Fruit fly (Drosophila melanogaster) whole organism, embryonic: ENCODE measurements around the gene Socs36E.

Experiments
- ATbp ChIP-seq: fragments of 200-800 bp; sonication (Bioruptor generic); optimal IDR thresholded peaks from 2 replicates; lab custom pipeline; 2017; ENCODE audit warnings: missing biosample characterization, mild to moderate bottlenecking, missing genetic modification characterization, missing genetic modification reagents
- BEAF-32 ChIP-seq: fragments of 200-800 bp; sonication (Bioruptor generic); optimal IDR thresholded peaks from 3 replicates; lab custom pipeline; 2017; ENCODE audit warnings: missing biosample characterization, missing genetic modification characterization, mild to moderate bottlenecking, moderate library complexity, missing genetic modification reagents
- C15 ChIP-seq: fragments of 200-800 bp; sonication (Bioruptor generic); IDR thresholded peaks from 3 replicates; pipeline ENCODE4 v1.3.6; 2022; ENCODE audit warnings: missing biosample characterization, missing genetic modification characterization
- CG11560 ChIP-seq: fragments of 200-800 bp; sonication (Bioruptor generic); IDR thresholded peaks from 3 replicates; pipeline ENCODE4 v1.3.6; 2022; ENCODE audit warnings: missing biosample characterization, missing genetic modification characterization
- CG13296 ChIP-seq: fragments of 200-800 bp; sonication (Bioruptor generic); optimal IDR thresholded peaks from 3 replicates; lab custom pipeline; 2018; ENCODE audit warnings: missing biosample characterization, mild to moderate bottlenecking, missing genetic modification characterization
- CG14014 ChIP-seq: fragments of 200-800 bp; sonication (Bioruptor generic); IDR thresholded peaks from 2 replicates; pipeline ENCODE4 v1.3.6; 2022; ENCODE audit warnings: missing biosample characterization, missing genetic modification characterization
- CG16815 ChIP-seq: fragments of 200-800 bp; sonication (Bioruptor generic); optimal IDR thresholded peaks from 3 replicates; lab custom pipeline; 2017; ENCODE audit warnings: missing biosample characterization, mild to moderate bottlenecking, missing genetic modification characterization
- CG17912 ChIP-seq: fragments of 200-800 bp; sonication (Bioruptor generic); optimal IDR thresholded peaks from 2 replicates; lab custom pipeline; 2018; ENCODE audit warnings: missing biosample characterization, mild to moderate bottlenecking, missing genetic modification characterization
- CG30403 ChIP-seq: fragments of 200-800 bp; sonication (Bioruptor generic); optimal IDR thresholded peaks from 3 replicates; lab custom pipeline; 2016; ENCODE audit warnings: missing biosample characterization, missing genetic modification characterization
- CG31441 ChIP-seq: fragments of 200-800 bp; sonication (Bioruptor generic); IDR thresholded peaks from 2 replicates; pipeline ENCODE4 v1.3.6; 2022; ENCODE audit warnings: missing biosample characterization, missing genetic modification characterization
- CG33557 ChIP-seq: fragments of 200-800 bp; sonication (Bioruptor generic); optimal IDR thresholded peaks from 2 replicates; lab custom pipeline; 2019; ENCODE audit warnings: missing biosample characterization, mild to moderate bottlenecking, missing genetic modification characterization, moderate library complexity
- CG3407 ChIP-seq: fragments of 200-800 bp; sonication (Bioruptor generic); optimal IDR thresholded peaks from 2 replicates; lab custom pipeline; 2018; ENCODE audit warnings: missing biosample characterization, mild to moderate bottlenecking, missing genetic modification characterization
- CG3995 ChIP-seq: fragments of 200-800 bp; sonication (Bioruptor generic); optimal IDR thresholded peaks from 3 replicates; lab custom pipeline; 2016; ENCODE audit warnings: missing biosample characterization, missing genetic modification characterization
- CG42726 ChIP-seq: fragments of 200-800 bp; sonication (Bioruptor generic); IDR thresholded peaks from 2 replicates; pipeline ENCODE4 v1.3.6; 2022; ENCODE audit warnings: missing biosample characterization, missing genetic modification characterization; ENCODE audit not compliant: partially characterized antibody
- CG4282 ChIP-seq: fragments of 200-800 bp; sonication (Bioruptor generic); optimal IDR thresholded peaks from 2 replicates; lab custom pipeline; 2016; ENCODE audit warnings: missing biosample characterization, missing genetic modification characterization
- CG4424 ChIP-seq: fragments of 200-800 bp; sonication (Bioruptor generic); optimal IDR thresholded peaks from 3 replicates; lab custom pipeline; 2016; ENCODE audit warnings: missing biosample characterization, missing genetic modification characterization
- CG4707 ChIP-seq: fragments of 200-800 bp; sonication (Bioruptor generic); optimal IDR thresholded peaks from 2 replicates; lab custom pipeline; 2018; ENCODE audit warnings: missing biosample characterization, mild to moderate bottlenecking, missing genetic modification characterization, moderate library complexity
- CG4854 ChIP-seq: fragments of 200-800 bp; sonication (Bioruptor generic); optimal IDR thresholded peaks from 2 replicates; lab custom pipeline; 2016; ENCODE audit warnings: missing biosample characterization, missing genetic modification characterization, inconsistent platforms
- CG6175 ChIP-seq: fragments of 200-800 bp; sonication (Bioruptor generic); IDR thresholded peaks from 3 replicates; pipeline ENCODE4 v1.3.6; 2022; ENCODE audit warnings: missing biosample characterization, missing genetic modification characterization
- CG8281 ChIP-seq: fragments of 200-800 bp; sonication (Bioruptor generic); optimal IDR thresholded peaks from 2 replicates; lab custom pipeline; 2018; ENCODE audit warnings: missing biosample characterization, mild to moderate bottlenecking, missing genetic modification characterization, moderate library complexity
- CG9215 ChIP-seq: fragments of 200-800 bp; sonication (Bioruptor generic); IDR thresholded peaks from 2 replicates; pipeline ENCODE4 v1.3.6; 2022; ENCODE audit warnings: missing biosample characterization, missing genetic modification characterization
- CG9817 ChIP-seq: fragments of 200-800 bp; sonication (Bioruptor generic); optimal IDR thresholded peaks from 2 replicates; lab custom pipeline; 2018; ENCODE audit warnings: missing biosample characterization, mild to moderate bottlenecking, missing genetic modification characterization, moderate library complexity
- D19B ChIP-seq: fragments of 200-800 bp; sonication (Bioruptor generic); optimal IDR thresholded peaks from 2 replicates; lab custom pipeline; 2017; ENCODE audit warnings: missing biosample characterization, mild to moderate bottlenecking, missing genetic modification characterization
- Dad ChIP-seq: fragments of 200-800 bp; sonication (Bioruptor generic); optimal IDR thresholded peaks from 3 replicates; lab custom pipeline; 2016; ENCODE audit warnings: missing biosample characterization, missing genetic modification characterization
- Dip2 ChIP-seq: fragments of 200-800 bp; sonication (Bioruptor generic); IDR thresholded peaks from 2 replicates; pipeline ENCODE4 v1.3.6; 2022; ENCODE audit warnings: missing biosample characterization, missing genetic modification characterization
- E2f1 ChIP-seq: fragments of 200-800 bp; sonication (Bioruptor generic); IDR thresholded peaks from 2 replicates; pipeline ENCODE4 v1.3.6; 2022; ENCODE audit warnings: missing biosample characterization, missing genetic modification characterization
- GATAe ChIP-seq: fragments of 200-800 bp; sonication (Bioruptor generic); conservative IDR thresholded peaks from 2 replicates; pipeline ENCODE4 v1.3.6; 2022; ENCODE audit warnings: missing biosample characterization, missing genetic modification characterization
- HLHmδ ChIP-seq: fragments of 200-800 bp; sonication (Bioruptor generic); optimal IDR thresholded peaks from 2 replicates; lab custom pipeline; 2018; ENCODE audit warnings: missing biosample characterization, mild to moderate bottlenecking, missing genetic modification characterization, moderate library complexity
- HmgD ChIP-seq: fragments of 200-800 bp; sonication (Bioruptor generic); optimal IDR thresholded peaks from 3 replicates; lab custom pipeline; 2016; ENCODE audit warnings: missing biosample characterization, missing genetic modification characterization
- Kr ChIP-seq: fragments of 200-800 bp; sonication (Bioruptor generic); optimal IDR thresholded peaks from 2 replicates; lab custom pipeline; 2017; ENCODE audit warnings: missing biosample characterization, mild to moderate bottlenecking, missing genetic modification characterization
- MBD-R2 ChIP-seq: fragments of 200-800 bp; sonication (Bioruptor generic); IDR thresholded peaks from 2 replicates; pipeline ENCODE4 v1.3.6; 2022; ENCODE audit warnings: missing biosample characterization, missing genetic modification characterization
- MTF-1 ChIP-seq: fragments of 200-800 bp; sonication (Bioruptor generic); optimal IDR thresholded peaks from 2 replicates; lab custom pipeline; 2018; ENCODE audit warnings: missing biosample characterization, mild to moderate bottlenecking, missing genetic modification characterization, borderline replicate concordance
- Med ChIP-seq: fragments of 200-800 bp; sonication (Bioruptor generic); peaks from one replicate; lab custom pipeline; 2016; ENCODE audit warnings: missing biosample characterization, missing genetic modification characterization, mild to moderate bottlenecking, inconsistent platforms, moderate library complexity
- NC2β ChIP-seq: fragments of 200-800 bp; sonication (Bioruptor generic); optimal IDR thresholded peaks from 2 replicates; lab custom pipeline; 2016; ENCODE audit warnings: missing biosample characterization, missing genetic modification characterization
- Sin3A ChIP-seq: fragments of >200 bp; optimal IDR thresholded peaks from 2 replicates; lab custom pipeline; 2018
- az2 ChIP-seq: fragments of 200-800 bp; sonication (Bioruptor generic); optimal IDR thresholded peaks from 3 replicates; lab custom pipeline; 2016; ENCODE audit warnings: missing biosample characterization, missing genetic modification characterization
- esg ChIP-seq: fragments of 200-800 bp; sonication (Bioruptor generic); conservative IDR thresholded peaks from 2 replicates; pipeline ENCODE4 v1.3.6; 2022; ENCODE audit warnings: missing biosample characterization, missing genetic modification characterization
- h ChIP-seq: fragments of >200 bp; optimal IDR thresholded peaks from 2 replicates; lab custom pipeline; 2017
- hth ChIP-seq: fragments of >200 bp; optimal IDR thresholded peaks from 2 replicates; lab custom pipeline; 2017; ENCODE audit warnings: inconsistent platforms
- inv ChIP-seq: fragments of 200-800 bp; sonication (Bioruptor generic); IDR thresholded peaks from 2 replicates; pipeline ENCODE4 v1.3.6; 2022; ENCODE audit warnings: missing biosample characterization, missing genetic modification characterization; ENCODE audit not compliant: partially characterized antibody
- mam ChIP-seq: fragments of 200-800 bp; sonication (Bioruptor generic); optimal IDR thresholded peaks from 3 replicates; lab custom pipeline; 2016; ENCODE audit warnings: missing biosample characterization, missing genetic modification characterization
- org-1 ChIP-seq: fragments of 200-800 bp; sonication (Bioruptor generic); optimal IDR thresholded peaks from 2 replicates; lab custom pipeline; 2017; ENCODE audit warnings: missing biosample characterization, missing genetic modification characterization
- pan ChIP-seq, 4 experiments: fragments of >200 bp in 3 of 4; fragments of 200-800 bp in 1 of 4; sonication (Bioruptor generic) in 1 of 4; optimal IDR thresholded peaks in 3 of 4; IDR thresholded peaks in 1 of 4; 2 replicates each; pipeline versions ENCODE4 v1.3.6 to Lab custom; 2017 to 2022; ENCODE audit warnings: missing biosample characterization in 2 of 4, missing genetic modification characterization in 2 of 4, mixed read lengths in 1 of 4
- pho ChIP-seq: fragments of 200-800 bp; sonication (Bioruptor generic); optimal IDR thresholded peaks from 2 replicates; lab custom pipeline; 2016; ENCODE audit warnings: missing biosample characterization, missing genetic modification characterization
- salm ChIP-seq: fragments of 200-800 bp; sonication (Bioruptor generic); optimal IDR thresholded peaks from 2 replicates; lab custom pipeline; 2018; ENCODE audit warnings: missing biosample characterization, mild to moderate bottlenecking, missing genetic modification characterization
- tna ChIP-seq: fragments of 200-800 bp; sonication (Bioruptor generic); IDR thresholded peaks from 2 replicates; pipeline ENCODE4 v1.3.6; 2022; ENCODE audit warnings: missing biosample characterization, missing genetic modification characterization; ENCODE audit not compliant: partially characterized antibody
- tx ChIP-seq: fragments of 200-800 bp; sonication (Bioruptor generic); optimal IDR thresholded peaks from 2 replicates; lab custom pipeline; 2016; ENCODE audit warnings: missing biosample characterization, missing genetic modification characterization
- unpg ChIP-seq: fragments of 200-800 bp; sonication (Bioruptor generic); optimal IDR thresholded peaks from 3 replicates; lab custom pipeline; 2018; ENCODE audit warnings: missing biosample characterization, mild to moderate bottlenecking, missing genetic modification characterization, moderate library complexity
- usp ChIP-seq: fragments of >200 bp; optimal IDR thresholded peaks from 2 replicates; lab custom pipeline; 2017; ENCODE audit warnings: missing biosample characterization, missing genetic modification characterization
- vnd ChIP-seq: fragments of 200-800 bp; sonication (Bioruptor generic); IDR thresholded peaks from 3 replicates; pipeline ENCODE4 v1.3.6; 2022; ENCODE audit warnings: missing biosample characterization, missing genetic modification characterization; ENCODE audit not compliant: partially characterized antibody
- z ChIP-seq: fragments of 200-800 bp; sonication (Bioruptor generic); IDR thresholded peaks from 3 replicates; pipeline ENCODE4 v1.3.6; 2022; ENCODE audit warnings: missing biosample characterization, missing genetic modification characterization

Socs36E gene

DNA sequence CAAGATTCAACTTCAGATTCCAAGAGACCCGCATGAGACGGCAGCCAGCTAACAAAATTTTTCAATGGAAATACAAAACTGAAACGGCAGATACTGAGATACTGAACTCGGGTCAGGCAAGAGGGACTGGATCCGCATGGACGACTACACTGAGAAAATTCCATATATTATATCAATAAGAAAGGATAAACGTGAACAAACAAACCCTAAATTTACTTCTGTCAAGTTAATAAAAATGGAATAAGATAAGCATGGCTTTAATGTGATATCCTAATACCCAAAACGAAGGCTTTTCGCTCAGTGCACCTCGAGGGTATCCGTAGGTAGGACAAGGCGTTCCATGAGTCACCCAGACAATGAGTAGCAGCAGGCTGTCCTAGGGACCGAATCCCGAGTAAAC, 7.0 kb downstream of the Socs36E start (continued):
- TF ChIP-seq Kr (GFP tag; lab: Kevin White, UChicago) (peak; percentile 86), E2f1 (peak; percentile 82), CG30403 (peak; percentile 87), CG3407 (GFP tag; lab: Kevin White, UChicago) (peak; percentile 71), NC2β (GFP tag; lab: Kevin White, UChicago) (peak; percentile 91), CG31441 (GFP tag; lab: Robert Waterston, UW) (peak; percentile 86), tna (GFP tag; lab: Robert Waterston, UW) (no peak), MBD-R2 (peak; percentile 60), MTF-1 (GFP tag; lab: Kevin White, UChicago) (peak; percentile 73), CG8281 (tag; lab: Kevin White, UChicago) (peak; percentile 54), CG9215 (GFP tag; lab: Robert Waterston, UW) (peak; percentile 58), HLHmδ (no peak), Med (GFP tag; lab: Kevin White, UChicago) (peak; percentile 97), unpg (GFP tag; lab: Kevin White, UChicago) (peak; percentile 85), GATAe (GFP tag; lab: Robert Waterston, UW) (no peak), org-1 (GFP tag; lab: Kevin White, UChicago) (peak; percentile 83), pan (optimal IDR thresholded peaks at IDR 0.05; lab: Kevin White, UChicago) (no peak), pan (GFP tag; optimal IDR thresholded peaks at IDR 0.05 in 1 of 2, IDR thresholded peaks at IDR 0.05 in 1 of 2) (peak in 1 of 2 experiments; percentile 79), CG33557 (peak; percentile 88), CG13296 (GFP tag; lab: Kevin White, UChicago) (peak; percentile 3), CG14014 (GFP tag; lab: Robert Waterston, UW) (peak; percentile 61; the same call in 1 of the 2 replicates), Sin3A (no peak), C15 (peak; percentile 49; the same call in 1 of the 3 replicates), Dip2 (0 out of 2 replicates have a peak, but pooled peaks have one; percentile 9), ATbp (GFP tag; lab: Kevin White, UChicago) (peak; percentile 41), esg (peak; percentile 64), Dad (GFP tag; lab: Kevin White, UChicago) (peak; percentile 77), CG3995 (GFP tag; lab: Kevin White, UChicago) (no peak), usp (GFP tag; lab: Kevin White, UChicago) (no peak), vnd (GFP tag; lab: Robert Waterston, UW) (no peak), z (GFP tag; lab: Robert Waterston, UW) (peak; percentile 62; the same call in 1 of the 3 replicates), CG4282 (GFP tag; lab: Kevin White, UChicago) (peak; percentile 17), CG16815 (GFP tag; lab: Kevin White, UChicago) (peak; percentile 96), hth (lab: Kevin White, UChicago) (no peak), inv (no peak), D19B (GFP tag; lab: Kevin White, UChicago) (peak; percentile 62), CG11560 (peak; percentile 62; the same call in 2 of the 3 replicates), CG42726 (GFP tag; lab: Robert Waterston, UW) (no peak), CG6175 (GFP tag; lab: Robert Waterston, UW) (peak; percentile 33; the same call in 1 of the 3 replicates), salm (tag; lab: Kevin White, UChicago) (peak; percentile 27), HmgD (GFP tag; lab: Kevin White, UChicago) (peak; percentile 32), CG4424 (GFP tag; lab: Kevin White, UChicago) (peak; percentile 91), CG9817 (tag; lab: Kevin White, UChicago) (peak; percentile 57), pho (GFP tag; lab: Kevin White, UChicago) (peak; percentile 84), mam (GFP tag; lab: Kevin White, UChicago) (peak; percentile 81), h (lab: Kevin White, UChicago) (no peak), az2 (GFP tag; lab: Kevin White, UChicago) (peak; percentile 82), BEAF-32 (GFP tag; lab: Kevin White, UChicago) (no peak), CG4707 (GFP tag; lab: Kevin White, UChicago) (peak; percentile 60), CG17912 (no peak), CG4854 (GFP tag; lab: Kevin White, UChicago) (peak; percentile 82), tx (GFP tag; lab: Kevin White, UChicago) (peak; percentile 74)
